Worm (Caenorhabditis elegans) whole organism, L4 larva: ENCODE measurements around the gene Y73F8A.22.

Experiments used
- lin-15B ChIP-seq: fragments of 150-350 bp; sonication (generic microtip); optimal IDR thresholded peaks from 3 replicates; lab custom pipeline; 2014; ENCODE audit warnings: missing biosample characterization, missing genetic modification characterization
- lin-38 ChIP-seq: fragments of 200-800 bp; sonication (Bioruptor generic); IDR thresholded peaks from 2 replicates; pipeline ENCODE4 v1.3.6; 2022; ENCODE audit warnings: missing genetic modification reagents, missing genetic modification characterization, missing compliant biosample characterization
- lin-39 ChIP-seq: fragments of 150-350 bp; optimal IDR thresholded peaks from 2 replicates; lab custom pipeline; 2014; ENCODE audit warnings: missing biosample characterization, missing genetic modification reagents, missing genetic modification characterization
- lir-3 ChIP-seq: sonication (generic microtip); optimal IDR thresholded peaks from 2 replicates; lab custom pipeline; 2016; ENCODE audit warnings: mild to moderate bottlenecking, missing genetic modification characterization, missing compliant biosample characterization
- snpc-4 ChIP-seq: fragments of 150-350 bp; optimal IDR thresholded peaks from 2 replicates; lab custom pipeline; 2014; ENCODE audit warnings: missing biosample characterization, missing genetic modification characterization

DNA sequence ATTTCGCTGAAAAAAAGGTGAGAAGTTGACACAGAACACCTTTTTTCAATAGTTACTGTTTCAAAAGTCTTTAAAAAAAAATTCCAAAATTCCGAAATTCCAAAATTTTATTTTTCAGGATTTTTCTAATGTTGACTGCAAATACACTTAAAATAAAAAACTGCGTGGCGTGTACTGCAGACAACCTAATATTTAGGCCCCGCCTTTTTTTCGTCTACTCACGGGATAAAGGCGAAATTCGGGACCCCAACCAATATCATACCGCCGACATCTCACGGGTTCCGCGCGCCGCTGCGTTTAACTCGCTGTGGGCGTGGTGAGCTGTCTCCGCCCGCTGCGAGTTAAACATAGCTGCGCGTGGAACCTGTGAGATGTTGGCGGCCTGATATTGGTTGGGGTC, 38.6 kb downstream of the Y73F8A.22 start:
- TF ChIP-seq lin-39 (tag; lab: Kevin White, UChicago) (no peak), snpc-4 (no peak), lir-3 (tag; lab: Kevin White, UChicago) (no peak), lin-15B (tag; lab: Kevin White, UChicago) (no peak), lin-38 (GFP tag; lab: Robert Waterston, UW) (no peak)
